Worm (Caenorhabditis elegans) whole organism, L2 larva: Measurements from ENCODE around the gene ztf-28.

Experiments used
- C34F6.9 ChIP-seq: fragments of 150-350 bp; optimal IDR thresholded peaks from 2 replicates; lab custom pipeline; 2014; ENCODE audit warnings: missing biosample characterization, missing genetic modification characterization
- F13H6.1 ChIP-seq: sonication (generic microtip); optimal IDR thresholded peaks from 2 replicates; lab custom pipeline; 2016; ENCODE audit warnings: missing genetic modification characterization, missing compliant biosample characterization
- Y55F3AM.14 ChIP-seq: fragments of 200-800 bp; sonication (Bioruptor generic); optimal IDR thresholded peaks from 2 replicates; lab custom pipeline; 2018; ENCODE audit warnings: mild to moderate bottlenecking, missing genetic modification characterization, missing compliant biosample characterization
- ZK546.5 ChIP-seq: sonication (generic microtip); optimal IDR thresholded peaks from 2 replicates; lab custom pipeline; 2017; ENCODE audit warnings: missing biosample characterization, missing genetic modification characterization
- alr-1 ChIP-seq: fragments of 150-350 bp; optimal IDR thresholded peaks from 2 replicates; lab custom pipeline; 2014; ENCODE audit warnings: missing biosample characterization, missing genetic modification characterization
- ama-1 ChIP-seq: fragments of 150-350 bp; optimal IDR thresholded peaks from 2 replicates; lab custom pipeline; 2018; ENCODE audit warnings: inconsistent platforms
- blmp-1 ChIP-seq: sonication (generic microtip); optimal IDR thresholded peaks from 2 replicates; lab custom pipeline; 2017; ENCODE audit warnings: missing genetic modification characterization, mild to moderate bottlenecking, missing compliant biosample characterization, antibody characterized with exemption, moderate library complexity; ENCODE audit not compliant: insufficient read depth
- ceh-16 ChIP-seq: fragments of 150-350 bp; optimal IDR thresholded peaks from 2 replicates; lab custom pipeline; 2014; ENCODE audit warnings: missing biosample characterization, missing genetic modification characterization
- crh-2 ChIP-seq: sonication (generic microtip); optimal IDR thresholded peaks from 2 replicates; lab custom pipeline; 2017; ENCODE audit warnings: missing biosample characterization, missing genetic modification characterization
- egl-27 ChIP-seq: sonication (generic microtip); optimal IDR thresholded peaks from 3 replicates; lab custom pipeline; 2017; ENCODE audit warnings: missing biosample characterization, missing genetic modification reagents, missing genetic modification characterization
- elt-3 ChIP-seq: sonication (generic microtip); optimal IDR thresholded peaks from 2 replicates; lab custom pipeline; 2017; ENCODE audit warnings: missing biosample characterization, missing genetic modification characterization
- gmeb-1 ChIP-seq: fragments of 150-350 bp; optimal IDR thresholded peaks from 2 replicates; lab custom pipeline; 2014; ENCODE audit warnings: missing biosample characterization, missing genetic modification characterization
- lin-11 ChIP-seq: fragments of 150-350 bp; sonication (generic microtip); optimal IDR thresholded peaks from 2 replicates; lab custom pipeline; 2014; ENCODE audit warnings: missing biosample characterization, missing genetic modification characterization, inconsistent platforms, mixed read lengths
- lsy-2 ChIP-seq, 2 experiments: fragments of 150-350 bp in 1 of 2; sonication (generic microtip) in 1 of 2; optimal IDR thresholded peaks; 2 replicates each; lab custom pipeline; 2014 to 2017; ENCODE audit warnings: missing biosample characterization in 2 of 2, missing genetic modification characterization in 2 of 2
- mab-5 ChIP-seq: fragments of 150-350 bp; optimal IDR thresholded peaks from 2 replicates; lab custom pipeline; 2014; ENCODE audit warnings: missing biosample characterization, missing genetic modification characterization
- mbf-1 ChIP-seq: sonication (generic microtip); optimal IDR thresholded peaks from 2 replicates; lab custom pipeline; 2017; ENCODE audit warnings: missing biosample characterization, missing genetic modification characterization
- nhr-10 ChIP-seq: sonication (generic microtip); optimal IDR thresholded peaks from 2 replicates; lab custom pipeline; 2017; ENCODE audit warnings: missing biosample characterization, missing genetic modification characterization
- nhr-11 ChIP-seq: fragments of 150-350 bp; optimal IDR thresholded peaks from 2 replicates; lab custom pipeline; 2014; ENCODE audit warnings: missing biosample characterization, missing genetic modification characterization
- nhr-12 ChIP-seq: fragments of 150-350 bp; optimal IDR thresholded peaks from 2 replicates; lab custom pipeline; 2014; ENCODE audit warnings: missing biosample characterization, missing genetic modification characterization
- nhr-21 ChIP-seq: fragments of 150-350 bp; optimal IDR thresholded peaks from 2 replicates; lab custom pipeline; 2014; ENCODE audit warnings: missing biosample characterization, missing genetic modification characterization
- nhr-23 ChIP-seq: fragments of 150-350 bp; optimal IDR thresholded peaks from 2 replicates; lab custom pipeline; 2014; ENCODE audit warnings: missing biosample characterization, missing genetic modification reagents, missing genetic modification characterization
- nhr-237 ChIP-seq: fragments of 150-350 bp; optimal IDR thresholded peaks from 2 replicates; lab custom pipeline; 2014; ENCODE audit warnings: missing biosample characterization, missing genetic modification characterization
- nhr-6 ChIP-seq: fragments of 150-350 bp; optimal IDR thresholded peaks from 2 replicates; lab custom pipeline; 2014; ENCODE audit warnings: missing biosample characterization, missing genetic modification characterization
- peb-1 ChIP-seq: fragments of 150-350 bp; optimal IDR thresholded peaks from 2 replicates; lab custom pipeline; 2014; ENCODE audit warnings: missing biosample characterization, missing genetic modification characterization
- sem-4 ChIP-seq: fragments of 150-350 bp; optimal IDR thresholded peaks from 2 replicates; lab custom pipeline; 2014; ENCODE audit warnings: missing biosample characterization, missing genetic modification reagents, missing genetic modification characterization
- skn-1 ChIP-seq: sonication (generic microtip); optimal IDR thresholded peaks from 2 replicates; lab custom pipeline; 2017; ENCODE audit warnings: missing biosample characterization, missing genetic modification characterization
- sma-3 ChIP-seq: sonication (generic microtip); optimal IDR thresholded peaks from 2 replicates; lab custom pipeline; 2016; ENCODE audit warnings: missing genetic modification reagents, missing genetic modification characterization, missing compliant biosample characterization
- snpc-4 ChIP-seq: fragments of 150-350 bp; optimal IDR thresholded peaks from 2 replicates; lab custom pipeline; 2014; ENCODE audit warnings: missing biosample characterization, missing genetic modification characterization
- unc-39 ChIP-seq: fragments of 150-350 bp; optimal IDR thresholded peaks from 2 replicates; lab custom pipeline; 2014; ENCODE audit warnings: missing biosample characterization, missing genetic modification characterization
- unc-55 ChIP-seq: fragments of 150-350 bp; sonication (generic microtip); optimal IDR thresholded peaks from 3 replicates; lab custom pipeline; 2014; ENCODE audit warnings: missing biosample characterization, missing genetic modification reagents, missing genetic modification characterization
- unc-62 ChIP-seq: fragments of 150-350 bp; optimal IDR thresholded peaks from 2 replicates; lab custom pipeline; 2014; ENCODE audit warnings: missing biosample characterization, missing genetic modification reagents, missing genetic modification characterization
- zag-1 ChIP-seq: fragments of 150-350 bp; optimal IDR thresholded peaks from 2 replicates; lab custom pipeline; 2014; ENCODE audit warnings: missing biosample characterization, missing genetic modification characterization
- ztf-1 ChIP-seq: fragments of 200-800 bp; sonication (Bioruptor generic); conservative IDR thresholded peaks from 2 replicates; pipeline ENCODE4 v1.3.6; 2022; ENCODE audit warnings: missing genetic modification characterization, missing compliant biosample characterization
- ztf-11 ChIP-seq: sonication (generic microtip); optimal IDR thresholded peaks from 2 replicates; lab custom pipeline; 2017; ENCODE audit warnings: missing biosample characterization, missing genetic modification characterization

Gene ztf-28

ce11 chrV:2068728-2069443, 21.6 kb upstream of the ztf-28 start:
- no peak for TF ChIP-seq ztf-1 (GFP tag; lab: Robert Waterston, UW)
- no peak for TF ChIP-seq unc-55 (GFP tag; lab: Kevin White, UChicago)
- no peak for TF ChIP-seq gmeb-1 (tag; lab: Kevin White, UChicago)
- no peak for TF ChIP-seq ceh-16 (tag; lab: Kevin White, UChicago)
- TF ChIP-seq crh-2 (tag; lab: Kevin White, UChicago): no peak
- no peak for TF ChIP-seq nhr-11 (tag; lab: Kevin White, UChicago)
- TF ChIP-seq peb-1 (tag; lab: Kevin White, UChicago): no peak
- TF ChIP-seq skn-1: no peak
- TF ChIP-seq nhr-10 (tag; lab: Kevin White, UChicago): no peak

DNA sequence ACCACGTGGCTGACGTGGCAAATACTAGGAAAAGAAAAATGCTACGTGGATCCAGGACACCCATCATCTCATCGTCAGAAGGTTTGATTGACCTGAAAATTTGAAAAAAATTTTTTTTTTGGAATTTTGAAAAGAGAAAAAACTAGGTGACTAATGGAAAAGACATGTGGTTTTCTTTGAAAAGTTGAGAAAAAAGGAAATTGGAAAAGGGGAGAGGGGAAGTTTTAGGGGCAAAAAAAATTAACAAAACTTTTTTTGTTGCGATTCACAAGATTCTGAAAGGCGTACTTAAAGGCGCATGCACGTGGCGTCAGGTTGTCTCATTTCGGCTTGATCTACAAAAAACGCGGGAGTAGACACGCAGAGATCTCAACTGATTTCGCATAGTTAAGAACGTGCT, 17.7 kb upstream of the ztf-28 start, which contains the start of gene Y40B10A.9:
Gene Y40B10A.9 (minus strand): TSS at position 101 of the 400 bp plus-strand sequence.
- no peak for TF ChIP-seq lsy-2 (tag; optimal IDR thresholded peaks at IDR 0.05; lab: Kevin White, UChicago)
- no peak for TF ChIP-seq F13H6.1 (tag; lab: Kevin White, UChicago)
- TF ChIP-seq ztf-1 (GFP tag; lab: Robert Waterston, UW): no peak
- no peak for TF ChIP-seq elt-3 (tag; lab: Kevin White, UChicago)
- TF ChIP-seq peb-1 (tag; lab: Kevin White, UChicago): no peak

- peak; percentile 26 for TF ChIP-seq sem-4 (tag; lab: Kevin White, UChicago)
- no peak for TF ChIP-seq Y55F3AM.14 (GFP tag; lab: Kevin White, UChicago)
- TF ChIP-seq nhr-23 (tag; lab: Kevin White, UChicago): no peak
- TF ChIP-seq skn-1: no peak
- peak; percentile 14 for TF ChIP-seq C34F6.9
- peak; percentile 14 for TF ChIP-seq F13H6.1 (tag; lab: Kevin White, UChicago)
- TF ChIP-seq lsy-2 (tag; optimal IDR thresholded peaks at IDR 0.05; lab: Kevin White, UChicago): no peak
Observed at ce11 chrV:2076043-2076442, 14.4 kb upstream of the ztf-28 start.

DNA sequence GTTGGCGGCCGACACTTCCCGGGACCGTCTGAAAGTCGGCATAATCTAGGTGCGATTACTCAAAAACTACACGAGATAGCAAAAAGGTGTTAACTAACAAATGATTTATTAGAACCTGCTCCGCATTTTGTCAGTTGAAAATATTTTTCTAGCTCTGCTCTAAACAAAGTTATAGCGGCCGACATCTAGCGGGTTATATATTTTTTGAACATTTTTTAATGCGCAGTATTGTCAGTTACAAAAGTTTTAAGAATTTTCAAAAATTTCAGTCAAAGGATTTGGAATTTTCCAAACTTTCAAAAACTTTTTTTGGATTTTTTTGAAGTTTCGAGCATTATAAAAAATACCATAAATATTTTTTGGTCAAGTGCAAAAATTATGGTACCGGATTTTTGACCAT, 9.2 kb upstream of the ztf-28 start:
- TF ChIP-seq ztf-11 (tag; lab: Kevin White, UChicago): no peak
- TF ChIP-seq F13H6.1 (tag; lab: Kevin White, UChicago): no peak
- TF ChIP-seq snpc-4: no peak
- TF ChIP-seq Y55F3AM.14 (GFP tag; lab: Kevin White, UChicago): no peak
- no peak for TF ChIP-seq unc-39
- TF ChIP-seq ama-1 (lab: Kevin White, UChicago): no peak
- no peak for TF ChIP-seq egl-27
- no peak for TF ChIP-seq nhr-23 (tag; lab: Kevin White, UChicago)
- TF ChIP-seq nhr-11 (tag; lab: Kevin White, UChicago): no peak
- TF ChIP-seq zag-1 (tag; lab: Kevin White, UChicago): no peak

DNA sequence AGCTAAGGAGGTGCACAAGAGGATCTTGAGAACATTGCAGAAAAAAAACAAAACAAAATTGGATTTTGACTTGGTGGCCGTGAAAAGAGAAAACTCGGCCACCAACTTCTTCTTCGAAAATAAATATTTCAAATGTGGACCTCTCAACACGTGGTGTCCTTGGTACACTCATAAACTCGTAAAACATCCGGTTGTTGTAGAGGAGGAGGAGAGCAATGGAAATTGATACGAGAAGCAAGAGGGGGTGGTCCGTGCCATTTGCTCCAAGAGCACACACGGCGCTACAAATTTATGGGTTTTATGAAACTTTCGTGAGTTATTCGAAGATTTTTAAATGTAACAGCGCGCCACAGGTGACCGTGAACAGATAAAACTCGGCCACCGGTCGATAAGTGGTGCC, 8.6 kb upstream of the ztf-28 start:
- TF ChIP-seq lin-11 (tag; lab: Kevin White, UChicago): no peak
- TF ChIP-seq nhr-237 (tag; lab: Kevin White, UChicago): no peak
- no peak for TF ChIP-seq sma-3
- no peak for TF ChIP-seq snpc-4
- TF ChIP-seq egl-27: no peak
- no peak for TF ChIP-seq C34F6.9
- no peak for TF ChIP-seq blmp-1 (tag; lab: Kevin White, UChicago)
- no peak for TF ChIP-seq zag-1 (tag; lab: Kevin White, UChicago)
- TF ChIP-seq unc-55 (GFP tag; lab: Kevin White, UChicago): no peak
- no peak for TF ChIP-seq crh-2 (tag; lab: Kevin White, UChicago)
- no peak for TF ChIP-seq unc-62
- no peak for TF ChIP-seq Y55F3AM.14 (GFP tag; lab: Kevin White, UChicago)
- no peak for TF ChIP-seq alr-1
- TF ChIP-seq ztf-1 (GFP tag; lab: Robert Waterston, UW): no peak
- TF ChIP-seq lsy-2 (tag; optimal IDR thresholded peaks at IDR 0.05; lab: Kevin White, UChicago): no peak

- TF ChIP-seq ceh-16 (tag; lab: Kevin White, UChicago) (no peak), unc-39 (no peak), C34F6.9 (no peak), nhr-6 (tag; lab: Kevin White, UChicago) (no peak), blmp-1 (tag; lab: Kevin White, UChicago) (no peak), zag-1 (tag; lab: Kevin White, UChicago) (no peak), unc-62 (no peak), lin-11 (tag; lab: Kevin White, UChicago) (no peak), ZK546.5 (tag; lab: Kevin White, UChicago) (no peak), lsy-2 (tag; optimal IDR thresholded peaks at IDR 0.05; lab: Kevin White, UChicago) (no peak), gmeb-1 (tag; lab: Kevin White, UChicago) (no peak), mbf-1 (no peak), nhr-12 (tag; lab: Kevin White, UChicago) (no peak), mab-5 (tag; lab: Kevin White, UChicago) (no peak), unc-55 (GFP tag; lab: Kevin White, UChicago) (no peak), nhr-21 (tag; lab: Kevin White, UChicago) (no peak), crh-2 (tag; lab: Kevin White, UChicago) (no peak), sma-3 (no peak)
Observed at ce11 chrV:2083869-2084268, 6.6 kb upstream of the ztf-28 start.
